Fruit fly (Drosophila melanogaster): Measurements from ENCODE around the gene CG4069.

DNA sequence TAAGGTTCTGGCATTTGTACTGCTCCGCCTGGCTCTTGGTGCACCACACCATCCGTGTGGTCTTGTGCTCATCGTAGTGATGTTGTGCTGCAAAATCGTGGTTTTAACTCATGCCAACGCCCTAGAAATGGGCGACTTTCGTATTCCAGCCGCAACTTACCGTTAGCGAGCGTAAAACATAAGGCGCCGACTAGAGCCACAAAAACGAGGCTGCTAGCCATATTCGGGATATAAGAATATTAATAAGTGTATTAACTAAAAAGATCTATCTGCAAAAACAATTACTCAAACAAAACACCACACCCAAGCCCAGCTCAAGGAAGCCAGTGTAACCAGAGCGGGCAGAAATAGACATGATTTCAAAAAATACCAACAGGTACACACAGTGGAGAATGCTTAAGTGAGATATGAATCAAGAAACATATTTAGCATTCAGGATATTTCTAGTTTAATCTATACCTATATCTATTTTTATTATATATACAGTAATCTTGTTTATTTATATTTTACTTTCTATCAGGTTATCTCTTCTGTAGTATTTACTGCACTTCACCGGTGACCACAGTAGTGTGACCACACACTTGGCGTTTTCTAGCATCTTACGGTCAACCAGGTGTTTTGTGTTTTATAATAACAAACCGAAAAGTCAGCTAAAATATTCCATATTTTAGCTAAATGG lies 3.6 kb downstream of the CG4069 start, which contains the start of the genes Tsf2 and CG34242:
- no peak for TF ChIP-seq bab2 (GFP tag; optimal IDR thresholded peaks at IDR 0.05)
- TF ChIP-seq so (GFP tag; IDR thresholded peaks at IDR 0.05), result peak; percentile 48; the same call in 1 of the 3 replicates
- no peak for TF ChIP-seq fd102C (GFP tag; optimal IDR thresholded peaks at IDR 0.05)
- TF ChIP-seq CG8359 (GFP tag; optimal IDR thresholded peaks at IDR 0.05; ENCODE audit: borderline replicate concordance), result peak; percentile 45
- TF ChIP-seq ind (GFP tag; optimal IDR thresholded peaks at IDR 0.05), result peak; percentile 91
- peak; percentile 58 for TF ChIP-seq nom (GFP tag; optimal IDR thresholded peaks at IDR 0.05)
- TF ChIP-seq CG7963 (GFP tag; IDR thresholded peaks at IDR 0.05; ENCODE audit: partially characterized antibody), result no peak
- TF ChIP-seq CG2120 (GFP tag; optimal IDR thresholded peaks at IDR 0.05), result peak; percentile 0
- TF ChIP-seq CG12104 (GFP tag; optimal IDR thresholded peaks at IDR 0.05), result peak; percentile 45
- TF ChIP-seq crc (GFP tag; optimal IDR thresholded peaks at IDR 0.05), result no peak
